Comparison of ENCODE assay signal across 5 worm cellular contexts in genomic region chrIV:9867915-9868314, ce11.
A peak's percentile ranks its signal among the peaks of the same experiment; 100 is the strongest.
TF ChIP-seq lines count a peak whose summit lies in the region.

No protein-coding gene starts in this region.

TF ChIP-seq in whole organism, L1 larva, 84 proteins besides CTCF, POLR2A, EP300 and RAD21 (continued from another document):
- TF ChIP-seq fos-1 (tag; optimal IDR thresholded peaks at IDR 0.05; lab: Kevin White, UChicago), result no peak
- TF ChIP-seq elt-2 (tag; optimal IDR thresholded peaks at IDR 0.05; lab: Kevin White, UChicago), result no peak
- TF ChIP-seq aha-1 (tag; optimal IDR thresholded peaks at IDR 0.05; lab: Kevin White, UChicago), result no peak
- no peak for TF ChIP-seq egl-13 (tag; optimal IDR thresholded peaks at IDR 0.05; lab: Kevin White, UChicago)
- peak; percentile 83 for TF ChIP-seq grh-1 (GFP tag; IDR thresholded peaks at IDR 0.05; lab: Robert Waterston, UW)
- TF ChIP-seq efl-1 (optimal IDR thresholded peaks at IDR 0.05; lab: Kevin White, UChicago), result peak in 1 of 2 experiments; percentile 17
- TF ChIP-seq efl-1 (GFP tag; optimal IDR thresholded peaks at IDR 0.05 in 1 of 2; lab: Kevin White, UChicago), result peak in 1 of 2 experiments; percentile 94
- peak; percentile 84 for TF ChIP-seq lin-14 (GFP tag; optimal IDR thresholded peaks at IDR 0.05; lab: Kevin White, UChicago)
- TF ChIP-seq ceh-8 (GFP tag; optimal IDR thresholded peaks at IDR 0.05; lab: Kevin White, UChicago), result no peak
- TF ChIP-seq ama-1 (optimal IDR thresholded peaks at IDR 0.05; lab: Kevin White, UChicago), result no peak
- TF ChIP-seq efl-3 (GFP tag; optimal IDR thresholded peaks at IDR 0.05; lab: Kevin White, UChicago), result no peak
- peak; percentile 36 for TF ChIP-seq lin-13 (GFP tag; optimal IDR thresholded peaks at IDR 0.05; lab: Kevin White, UChicago)
- peak; percentile 53 for TF ChIP-seq mep-1 (tag; optimal IDR thresholded peaks at IDR 0.05; lab: Kevin White, UChicago)
- no peak for TF ChIP-seq zag-1 (tag; optimal IDR thresholded peaks at IDR 0.05; lab: Kevin White, UChicago)
- peak; percentile 87 for TF ChIP-seq nhr-19 (GFP tag; conservative IDR thresholded peaks at IDR 0.05; lab: Robert Waterston, UW)
- peak; percentile 86 for TF ChIP-seq snu-23 (GFP tag; optimal IDR thresholded peaks at IDR 0.05; lab: Kevin White, UChicago)
- peak; percentile 84 for TF ChIP-seq tbx-2 (tag; optimal IDR thresholded peaks at IDR 0.05; lab: Kevin White, UChicago)
- TF ChIP-seq pag-3 (tag; optimal IDR thresholded peaks at IDR 0.05; lab: Kevin White, UChicago; ENCODE audit: borderline replicate concordance, insufficient read depth), result no peak
- peak; percentile 87 for TF ChIP-seq nhr-90 (tag; optimal IDR thresholded peaks at IDR 0.05; lab: Kevin White, UChicago; ENCODE audit: poor library complexity)
- peak; percentile 61 to 74 for TF ChIP-seq lsy-2 (tag; optimal IDR thresholded peaks at IDR 0.05; lab: Kevin White, UChicago)
- TF ChIP-seq lir-3 (tag; optimal IDR thresholded peaks at IDR 0.05; lab: Kevin White, UChicago; ENCODE audit: poor library complexity), result peak; percentile 56
- TF ChIP-seq lin-35 (GFP tag; optimal IDR thresholded peaks at IDR 0.05; lab: Kevin White, UChicago), result peak in 1 of 2 experiments; percentile 74
- TF ChIP-seq C16A3.4 (tag; optimal IDR thresholded peaks at IDR 0.05; lab: Kevin White, UChicago), result peak; percentile 44
- no peak for TF ChIP-seq rnt-1 (tag; optimal IDR thresholded peaks at IDR 0.05; lab: Kevin White, UChicago)
- TF ChIP-seq nhr-85 (tag; lab: Kevin White, UChicago), result peak; percentile 98

TF ChIP-seq in whole organism, L2 larva, 48 proteins besides CTCF, POLR2A, EP300 and RAD21 (continued from another document):
- TF ChIP-seq sma-9 (GFP tag; optimal IDR thresholded peaks at IDR 0.05; lab: Kevin White, UChicago) (peak; percentile 98), sma-9 (tag; optimal IDR thresholded peaks at IDR 0.05; lab: Kevin White, UChicago) (no peak)

TF ChIP-seq in whole organism, L3 larva, 47 proteins besides CTCF, POLR2A, EP300 and RAD21 (continued from another document):
- no peak for TF ChIP-seq unc-39 (tag; optimal IDR thresholded peaks at IDR 0.05; lab: Kevin White, UChicago)
- peak; percentile 48 for TF ChIP-seq ceh-28 (tag; optimal IDR thresholded peaks at IDR 0.05; lab: Kevin White, UChicago)
- TF ChIP-seq ztf-4 (tag; optimal IDR thresholded peaks at IDR 0.05; lab: Kevin White, UChicago), result peak; percentile 77
- TF ChIP-seq fos-1 (tag; optimal IDR thresholded peaks at IDR 0.05; lab: Kevin White, UChicago), result no peak
- no peak for TF ChIP-seq nhr-237 (tag; optimal IDR thresholded peaks at IDR 0.05; lab: Kevin White, UChicago)
- TF ChIP-seq nhr-77 (tag; optimal IDR thresholded peaks at IDR 0.05; lab: Kevin White, UChicago), result no peak
- no peak for TF ChIP-seq lin-39 (tag; optimal IDR thresholded peaks at IDR 0.05; lab: Kevin White, UChicago)
- TF ChIP-seq ama-1 (optimal IDR thresholded peaks at IDR 0.05; lab: Kevin White, UChicago), result no peak
- TF ChIP-seq ceh-9 (tag; optimal IDR thresholded peaks at IDR 0.05; lab: Kevin White, UChicago), result no peak
- no peak for TF ChIP-seq snpc-4 (tag; optimal IDR thresholded peaks at IDR 0.05; lab: Kevin White, UChicago)
- TF ChIP-seq mml-1 (tag; optimal IDR thresholded peaks at IDR 0.05; lab: Kevin White, UChicago), result no peak
- TF ChIP-seq nhr-12 (tag; optimal IDR thresholded peaks at IDR 0.05; lab: Kevin White, UChicago), result no peak
- no peak for TF ChIP-seq ZK546.5 (tag; optimal IDR thresholded peaks at IDR 0.05; lab: Kevin White, UChicago)
- no peak for TF ChIP-seq zag-1 (tag; optimal IDR thresholded peaks at IDR 0.05; lab: Kevin White, UChicago)
- TF ChIP-seq nhr-43 (tag; optimal IDR thresholded peaks at IDR 0.05; lab: Kevin White, UChicago; ENCODE audit: poor library complexity, severe bottlenecking), result peak; percentile 99
- TF ChIP-seq ceh-82 (tag; optimal IDR thresholded peaks at IDR 0.05; lab: Kevin White, UChicago), result no peak
- no peak for TF ChIP-seq hmg-11 (tag; optimal IDR thresholded peaks at IDR 0.05; lab: Kevin White, UChicago)
- no peak for TF ChIP-seq nhr-76 (tag; optimal IDR thresholded peaks at IDR 0.05; lab: Kevin White, UChicago)
- no peak for TF ChIP-seq pqm-1 (tag; optimal IDR thresholded peaks at IDR 0.05; lab: Kevin White, UChicago)
- TF ChIP-seq lsy-12 (tag; optimal IDR thresholded peaks at IDR 0.05; lab: Kevin White, UChicago), result peak; percentile 30
- TF ChIP-seq nhr-11 (tag; optimal IDR thresholded peaks at IDR 0.05; lab: Kevin White, UChicago), result no peak
- no peak for TF ChIP-seq egl-27 (tag; optimal IDR thresholded peaks at IDR 0.05; lab: Kevin White, UChicago)
- no peak for TF ChIP-seq jun-1 (tag; optimal IDR thresholded peaks at IDR 0.05; lab: Kevin White, UChicago)
- no peak for TF ChIP-seq pha-4 (tag; optimal IDR thresholded peaks at IDR 0.05; lab: Kevin White, UChicago)
- TF ChIP-seq ceh-16 (tag; optimal IDR thresholded peaks at IDR 0.05; lab: Kevin White, UChicago), result no peak
- peak; percentile 35 for TF ChIP-seq mdl-1 (tag; optimal IDR thresholded peaks at IDR 0.05; lab: Kevin White, UChicago)
- TF ChIP-seq sea-2 (GFP tag; optimal IDR thresholded peaks at IDR 0.05; lab: Kevin White, UChicago), result no peak
TF ChIP-seq in whole organism, L3 larva: peak in this region for 11.

TF ChIP-seq in whole organism, L4 larva, 104 proteins besides CTCF, POLR2A, EP300 and RAD21 (continued from another document):
- peak; percentile 92 for TF ChIP-seq nhr-28 (tag; optimal IDR thresholded peaks at IDR 0.05; lab: Kevin White, UChicago)
- peak; percentile 79 for TF ChIP-seq dmd-6 (GFP tag; IDR thresholded peaks at IDR 0.05; lab: Robert Waterston, UW)
- TF ChIP-seq ztf-7 (tag; optimal IDR thresholded peaks at IDR 0.05; lab: Kevin White, UChicago), result no peak
- no peak for TF ChIP-seq daf-16 (GFP tag; optimal IDR thresholded peaks at IDR 0.05; lab: Kevin White, UChicago)
- TF ChIP-seq daf-16 (tag; optimal IDR thresholded peaks at IDR 0.05; lab: Kevin White, UChicago), result no peak
- no peak for TF ChIP-seq fos-1 (tag; optimal IDR thresholded peaks at IDR 0.05; lab: Kevin White, UChicago)
- TF ChIP-seq nhr-77 (tag; optimal IDR thresholded peaks at IDR 0.05; lab: Kevin White, UChicago), result peak; percentile 12
- peak; percentile 5 to 79 for TF ChIP-seq lsy-2 (tag; optimal IDR thresholded peaks at IDR 0.05; lab: Kevin White, UChicago)
- TF ChIP-seq mxl-3 (GFP tag; optimal IDR thresholded peaks at IDR 0.05; lab: Kevin White, UChicago), result peak; percentile 86
- peak in 1 of 2 experiments; percentile 72 for TF ChIP-seq mdl-1 (tag; optimal IDR thresholded peaks at IDR 0.05; lab: Kevin White, UChicago)
- peak; percentile 94 for TF ChIP-seq cey-2 (tag; optimal IDR thresholded peaks at IDR 0.05; lab: Kevin White, UChicago; ENCODE audit: borderline replicate concordance, insufficient read depth)
- no peak for TF ChIP-seq set-16 (GFP tag; IDR thresholded peaks at IDR 0.05; lab: Robert Waterston, UW)
- TF ChIP-seq dpl-1 (GFP tag; optimal IDR thresholded peaks at IDR 0.05; lab: Kevin White, UChicago), result peak; percentile 49
- TF ChIP-seq nhr-237 (tag; optimal IDR thresholded peaks at IDR 0.05; lab: Kevin White, UChicago), result no peak
- TF ChIP-seq nhr-111 (GFP tag; optimal IDR thresholded peaks at IDR 0.05; lab: Kevin White, UChicago), result no peak
- TF ChIP-seq hlh-30 (tag; optimal IDR thresholded peaks at IDR 0.05; lab: Kevin White, UChicago; ENCODE audit: insufficient read depth), result peak; percentile 93
- peak; percentile 75 for TF ChIP-seq gei-8 (GFP tag; optimal IDR thresholded peaks at IDR 0.05; lab: Kevin White, UChicago)
- no peak for TF ChIP-seq nhr-42 (GFP tag; IDR thresholded peaks at IDR 0.05; lab: Robert Waterston, UW)
- TF ChIP-seq T20F7.1 (GFP tag; optimal IDR thresholded peaks at IDR 0.05; lab: Kevin White, UChicago), result peak; percentile 29
- TF ChIP-seq mep-1 (tag; optimal IDR thresholded peaks at IDR 0.05; lab: Kevin White, UChicago), result peak; percentile 59
- TF ChIP-seq mes-2 (tag; optimal IDR thresholded peaks at IDR 0.05; lab: Kevin White, UChicago; ENCODE audit: poor library complexity, severe bottlenecking), result peak; percentile 41
- peak; percentile 98 for TF ChIP-seq nhr-48 (tag; optimal IDR thresholded peaks at IDR 0.05; lab: Kevin White, UChicago)
- peak; percentile 92 for TF ChIP-seq aha-1 (tag; lab: Kevin White, UChicago)
- TF ChIP-seq nhr-11 (tag; optimal IDR thresholded peaks at IDR 0.05; lab: Kevin White, UChicago), result peak; percentile 58

TF ChIP-seq in whole organism, young adult, 124 proteins besides CTCF, POLR2A, EP300 and RAD21 (continued from another document):
- TF ChIP-seq K11D2.4 (GFP tag; IDR thresholded peaks at IDR 0.05; lab: Robert Waterston, UW), result peak; percentile 75; the same call in 1 of the 2 replicates
- no peak for TF ChIP-seq cebp-1 (GFP tag; IDR thresholded peaks at IDR 0.05; lab: Robert Waterston, UW)
- TF ChIP-seq cebp-1 (tag; optimal IDR thresholded peaks at IDR 0.05; lab: Kevin White, UChicago), result peak; percentile 27
- no peak for TF ChIP-seq dpff-1 (tag; optimal IDR thresholded peaks at IDR 0.05; lab: Kevin White, UChicago)
- TF ChIP-seq let-526 (GFP tag; IDR thresholded peaks at IDR 0.05; lab: Robert Waterston, UW), result no peak
- TF ChIP-seq egl-44 (GFP tag; IDR thresholded peaks at IDR 0.05; lab: Robert Waterston, UW), result no peak
- no peak for TF ChIP-seq lsl-1 (GFP tag; optimal IDR thresholded peaks at IDR 0.05; lab: Kevin White, UChicago)
- peak; percentile 76 for TF ChIP-seq hsf-1 (GFP tag; IDR thresholded peaks at IDR 0.05; lab: Robert Waterston, UW)
- TF ChIP-seq chd-7 (tag; optimal IDR thresholded peaks at IDR 0.05; lab: Kevin White, UChicago), result peak; percentile 26
- 0 out of 2 replicates have a peak, but pooled peaks have one; percentile 19 for TF ChIP-seq C06A6.2 (GFP tag; conservative IDR thresholded peaks at IDR 0.05; lab: Robert Waterston, UW)
- no peak for TF ChIP-seq nhr-120 (GFP tag; IDR thresholded peaks at IDR 0.05; lab: Robert Waterston, UW)
- no peak for TF ChIP-seq ztf-6 (GFP tag; IDR thresholded peaks at IDR 0.05; lab: Robert Waterston, UW)
- no peak for TF ChIP-seq F57A8.1 (GFP tag; optimal IDR thresholded peaks at IDR 0.05; lab: Kevin White, UChicago)
- TF ChIP-seq F22D6.2 (tag; optimal IDR thresholded peaks at IDR 0.05; lab: Kevin White, UChicago), result peak; percentile 70
- no peak for TF ChIP-seq Y79H2A.3 (GFP tag; conservative IDR thresholded peaks at IDR 0.05; lab: Robert Waterston, UW)
